Fruit fly (Drosophila melanogaster): ENCODE results near the gene CG5359.

dm6 chr3R:10034995-10035446 lies 33.9 kb upstream of the CG5359 start:
- TF ChIP-seq OdsH (GFP tag; optimal IDR thresholded peaks at IDR 0.05) = no peak
- no peak for TF ChIP-seq pan (optimal IDR thresholded peaks at IDR 0.05)

All from whole organism, wandering third instar larva.